Fruit fly (Drosophila melanogaster) whole organism, embryonic: ENCODE measurements around the gene CG7497.
A peak's percentile ranks its signal among the peaks of the same experiment; 100 is the strongest.

ENCODE experiments used
- BtbVII ChIP-seq: fragments of 200-800 bp; sonication (Bioruptor generic); optimal IDR thresholded peaks from 3 replicates; lab custom pipeline; 2017; ENCODE audit warnings: missing biosample characterization, mild to moderate bottlenecking, missing genetic modification characterization
- CG10543 ChIP-seq: fragments of 200-800 bp; sonication (Bioruptor generic); optimal IDR thresholded peaks from 3 replicates; lab custom pipeline; 2017; ENCODE audit warnings: missing biosample characterization, mild to moderate bottlenecking, missing genetic modification characterization, moderate library complexity
- CG11093 ChIP-seq: fragments of 200-800 bp; sonication (Bioruptor generic); IDR thresholded peaks from 3 replicates; pipeline ENCODE4 v1.3.6; 2022; ENCODE audit warnings: missing biosample characterization, missing genetic modification characterization
- CG12391 ChIP-seq: fragments of 200-800 bp; sonication (Bioruptor generic); optimal IDR thresholded peaks from 3 replicates; lab custom pipeline; 2018; ENCODE audit warnings: missing biosample characterization, mild to moderate bottlenecking, missing genetic modification characterization, moderate library complexity
- CG12744 ChIP-seq: fragments of 200-800 bp; sonication (Bioruptor generic); optimal IDR thresholded peaks from 2 replicates; lab custom pipeline; 2016; ENCODE audit warnings: missing biosample characterization, missing genetic modification characterization
- CG13775 ChIP-seq: fragments of 200-800 bp; sonication (Bioruptor generic); optimal IDR thresholded peaks from 3 replicates; lab custom pipeline; 2017; ENCODE audit warnings: missing biosample characterization, mild to moderate bottlenecking, missing genetic modification characterization
- CG14860 ChIP-seq: fragments of 200-800 bp; sonication (Bioruptor generic); IDR thresholded peaks from 3 replicates; pipeline ENCODE4 v1.3.6; 2022; ENCODE audit warnings: missing biosample characterization, missing genetic modification characterization; ENCODE audit not compliant: partially characterized antibody
- CG15514 ChIP-seq: fragments of 200-800 bp; sonication (Bioruptor generic); optimal IDR thresholded peaks from 3 replicates; lab custom pipeline; 2017; ENCODE audit warnings: missing biosample characterization, missing genetic modification characterization, mild to moderate bottlenecking, moderate library complexity, missing genetic modification reagents
- CG2120 ChIP-seq: fragments of 200-800 bp; sonication (Bioruptor generic); optimal IDR thresholded peaks from 3 replicates; lab custom pipeline; 2016; ENCODE audit warnings: missing biosample characterization, missing genetic modification characterization
- CG2678 ChIP-seq: fragments of 200-800 bp; sonication (Bioruptor generic); optimal IDR thresholded peaks from 3 replicates; lab custom pipeline; 2019; ENCODE audit warnings: missing biosample characterization, mild to moderate bottlenecking, missing genetic modification characterization, moderate library complexity
- CG2875 ChIP-seq: fragments of 200-800 bp; sonication (Bioruptor generic); optimal IDR thresholded peaks from 2 replicates; lab custom pipeline; 2017; ENCODE audit warnings: missing biosample characterization, mild to moderate bottlenecking, missing genetic modification characterization, missing genetic modification reagents
- CG30431 ChIP-seq: fragments of 200-800 bp; sonication (Bioruptor generic); optimal IDR thresholded peaks from 2 replicates; lab custom pipeline; 2017; ENCODE audit warnings: missing biosample characterization, missing genetic modification characterization
- CG3281 ChIP-seq: fragments of 200-800 bp; sonication (Bioruptor generic); optimal IDR thresholded peaks from 3 replicates; lab custom pipeline; 2017; ENCODE audit warnings: missing biosample characterization, mild to moderate bottlenecking, missing genetic modification characterization
- CG33213 ChIP-seq: fragments of 200-800 bp; sonication (Bioruptor generic); optimal IDR thresholded peaks from 3 replicates; lab custom pipeline; 2016; ENCODE audit warnings: missing biosample characterization, missing genetic modification characterization
- CG4617 ChIP-seq: fragments of 200-800 bp; sonication (Bioruptor generic); optimal IDR thresholded peaks from 3 replicates; lab custom pipeline; 2016; ENCODE audit warnings: missing biosample characterization, missing genetic modification characterization, borderline replicate concordance
- CG9932 ChIP-seq: fragments of 200-800 bp; sonication (Bioruptor generic); IDR thresholded peaks from 2 replicates; pipeline ENCODE4 v1.3.6; 2022; ENCODE audit warnings: missing biosample characterization, missing genetic modification characterization
- CHES-1-like ChIP-seq: fragments of 200-800 bp; sonication (Bioruptor generic); optimal IDR thresholded peaks from 2 replicates; lab custom pipeline; 2016; ENCODE audit warnings: missing biosample characterization, missing genetic modification characterization
- CoRest ChIP-seq: fragments of 200-800 bp; sonication (Bioruptor generic); optimal IDR thresholded peaks from 3 replicates; lab custom pipeline; 2018; ENCODE audit warnings: missing biosample characterization, mild to moderate bottlenecking, missing genetic modification characterization, moderate library complexity
- Dp ChIP-seq: fragments of 200-800 bp; sonication (Bioruptor generic); optimal IDR thresholded peaks from 2 replicates; lab custom pipeline; 2018; ENCODE audit warnings: missing biosample characterization, mild to moderate bottlenecking, missing genetic modification characterization, moderate library complexity
- Ets65A ChIP-seq: fragments of 200-800 bp; sonication (Bioruptor generic); peaks from one replicate; lab custom pipeline; 2016; ENCODE audit warnings: missing biosample characterization, missing genetic modification characterization
- Fer1 ChIP-seq: fragments of 200-800 bp; sonication (Bioruptor generic); optimal IDR thresholded peaks from 2 replicates; lab custom pipeline; 2017; ENCODE audit warnings: missing biosample characterization, mild to moderate bottlenecking, missing genetic modification characterization
- HLH4C ChIP-seq: fragments of 200-800 bp; sonication (Bioruptor generic); IDR thresholded peaks from 3 replicates; pipeline ENCODE4 v1.3.6; 2022; ENCODE audit warnings: missing biosample characterization, missing genetic modification characterization; ENCODE audit not compliant: partially characterized antibody
- HmgZ ChIP-seq: fragments of 200-800 bp; sonication (Bioruptor generic); optimal IDR thresholded peaks from 2 replicates; lab custom pipeline; 2018; ENCODE audit warnings: missing biosample characterization, mild to moderate bottlenecking, missing genetic modification characterization
- Lhr ChIP-seq: fragments of 200-800 bp; sonication (Bioruptor generic); optimal IDR thresholded peaks from 3 replicates; lab custom pipeline; 2017; ENCODE audit warnings: mild to moderate bottlenecking, missing biosample characterization, missing genetic modification reagents, missing genetic modification characterization
- Nf-YC ChIP-seq: fragments of 200-800 bp; optimal IDR thresholded peaks from 3 replicates; lab custom pipeline; 2019; ENCODE audit warnings: missing biosample characterization, mild to moderate bottlenecking, missing genetic modification characterization, moderate library complexity
- PHDP ChIP-seq: fragments of 200-800 bp; sonication (Bioruptor generic); optimal IDR thresholded peaks from 3 replicates; lab custom pipeline; 2018; ENCODE audit warnings: missing biosample characterization, mild to moderate bottlenecking, missing genetic modification characterization, moderate library complexity
- Rfx ChIP-seq: fragments of 200-800 bp; sonication (Bioruptor generic); IDR thresholded peaks from 2 replicates; pipeline ENCODE4 v1.3.6; 2022; ENCODE audit warnings: missing biosample characterization, missing genetic modification characterization
- Scr ChIP-seq: fragments of 200-800 bp; sonication (Bioruptor generic); IDR thresholded peaks from 2 replicates; pipeline ENCODE4 v1.3.6; 2022; ENCODE audit warnings: missing biosample characterization, missing genetic modification characterization; ENCODE audit not compliant: partially characterized antibody
- Spps ChIP-seq: fragments of 200-800 bp; sonication (Bioruptor generic); optimal IDR thresholded peaks from 2 replicates; lab custom pipeline; 2018; ENCODE audit warnings: missing biosample characterization, mild to moderate bottlenecking, missing genetic modification characterization
- amos ChIP-seq: fragments of 200-800 bp; sonication (Bioruptor generic); IDR thresholded peaks from 2 replicates; pipeline ENCODE4 v1.3.6; 2022; ENCODE audit warnings: missing biosample characterization, missing genetic modification characterization; ENCODE audit not compliant: partially characterized antibody
- croc ChIP-seq: fragments of 200-800 bp; sonication (Bioruptor generic); conservative IDR thresholded peaks from 3 replicates; pipeline ENCODE4 v1.3.6; 2022; ENCODE audit warnings: missing biosample characterization, missing genetic modification characterization
- dati ChIP-seq: fragments of 200-800 bp; sonication (Bioruptor generic); IDR thresholded peaks from 2 replicates; pipeline ENCODE4 v1.3.6; 2022; ENCODE audit warnings: missing biosample characterization, missing genetic modification characterization
- fd102C ChIP-seq: fragments of 200-800 bp; sonication (Bioruptor generic); optimal IDR thresholded peaks from 2 replicates; lab custom pipeline; 2018; ENCODE audit warnings: missing biosample characterization, mild to moderate bottlenecking, missing genetic modification characterization, moderate library complexity
- gsb ChIP-seq: fragments of 200-800 bp; sonication (Bioruptor generic); IDR thresholded peaks from 2 replicates; pipeline ENCODE4 v1.3.6; 2022; ENCODE audit warnings: missing biosample characterization, missing genetic modification characterization
- lab ChIP-seq: fragments of 200-800 bp; sonication (Bioruptor generic); optimal IDR thresholded peaks from 3 replicates; lab custom pipeline; 2017; ENCODE audit warnings: missing biosample characterization, missing genetic modification characterization, mild to moderate bottlenecking, moderate library complexity, missing genetic modification reagents
- lilli ChIP-seq: fragments of 200-800 bp; sonication (Bioruptor generic); optimal IDR thresholded peaks from 3 replicates; lab custom pipeline; 2016; ENCODE audit warnings: missing biosample characterization, missing genetic modification characterization
- mam ChIP-seq: fragments of 200-800 bp; sonication (Bioruptor generic); optimal IDR thresholded peaks from 3 replicates; lab custom pipeline; 2016; ENCODE audit warnings: missing biosample characterization, missing genetic modification characterization
- mirr ChIP-seq: fragments of 200-800 bp; sonication (Bioruptor generic); optimal IDR thresholded peaks from 3 replicates; lab custom pipeline; 2018; ENCODE audit warnings: missing biosample characterization, mild to moderate bottlenecking, missing genetic modification characterization
- nerfin-1 ChIP-seq: fragments of 200-800 bp; sonication (Bioruptor generic); optimal IDR thresholded peaks from 3 replicates; lab custom pipeline; 2019; ENCODE audit warnings: missing biosample characterization, mild to moderate bottlenecking, missing genetic modification characterization, moderate library complexity
- nmo ChIP-seq: fragments of 200-800 bp; sonication (Bioruptor generic); optimal IDR thresholded peaks from 2 replicates; lab custom pipeline; 2018; ENCODE audit warnings: missing biosample characterization, mild to moderate bottlenecking, missing genetic modification characterization, moderate library complexity
- oc ChIP-seq: fragments of 200-800 bp; sonication (Bioruptor generic); optimal IDR thresholded peaks from 2 replicates; lab custom pipeline; 2018; ENCODE audit warnings: missing biosample characterization, mild to moderate bottlenecking, missing genetic modification characterization, moderate library complexity
- onecut ChIP-seq: fragments of 200-800 bp; sonication (Bioruptor generic); IDR thresholded peaks from 2 replicates; pipeline ENCODE4 v1.3.6; 2022; ENCODE audit warnings: missing biosample characterization, missing genetic modification characterization
- sens ChIP-seq: fragments of 200-800 bp; sonication (Bioruptor generic); peaks from one replicate; lab custom pipeline; 2016; ENCODE audit warnings: missing biosample characterization, missing genetic modification characterization
- slbo ChIP-seq: fragments of 200-800 bp; sonication (Bioruptor generic); IDR thresholded peaks from 2 replicates; pipeline ENCODE4 v1.3.6; 2022; ENCODE audit warnings: missing biosample characterization, missing genetic modification characterization
- ttk ChIP-seq: fragments of 200-800 bp; sonication (Bioruptor generic); IDR thresholded peaks from 2 replicates; pipeline ENCODE4 v2.1.2; 2022; ENCODE audit warnings: missing biosample characterization, missing genetic modification characterization
- zen2 ChIP-seq: fragments of 200-800 bp; sonication (Bioruptor generic); IDR thresholded peaks from 3 replicates; pipeline ENCODE4 v1.3.6; 2022; ENCODE audit warnings: missing biosample characterization, missing genetic modification characterization; ENCODE audit not compliant: partially characterized antibody

CG7497 gene

DNA sequence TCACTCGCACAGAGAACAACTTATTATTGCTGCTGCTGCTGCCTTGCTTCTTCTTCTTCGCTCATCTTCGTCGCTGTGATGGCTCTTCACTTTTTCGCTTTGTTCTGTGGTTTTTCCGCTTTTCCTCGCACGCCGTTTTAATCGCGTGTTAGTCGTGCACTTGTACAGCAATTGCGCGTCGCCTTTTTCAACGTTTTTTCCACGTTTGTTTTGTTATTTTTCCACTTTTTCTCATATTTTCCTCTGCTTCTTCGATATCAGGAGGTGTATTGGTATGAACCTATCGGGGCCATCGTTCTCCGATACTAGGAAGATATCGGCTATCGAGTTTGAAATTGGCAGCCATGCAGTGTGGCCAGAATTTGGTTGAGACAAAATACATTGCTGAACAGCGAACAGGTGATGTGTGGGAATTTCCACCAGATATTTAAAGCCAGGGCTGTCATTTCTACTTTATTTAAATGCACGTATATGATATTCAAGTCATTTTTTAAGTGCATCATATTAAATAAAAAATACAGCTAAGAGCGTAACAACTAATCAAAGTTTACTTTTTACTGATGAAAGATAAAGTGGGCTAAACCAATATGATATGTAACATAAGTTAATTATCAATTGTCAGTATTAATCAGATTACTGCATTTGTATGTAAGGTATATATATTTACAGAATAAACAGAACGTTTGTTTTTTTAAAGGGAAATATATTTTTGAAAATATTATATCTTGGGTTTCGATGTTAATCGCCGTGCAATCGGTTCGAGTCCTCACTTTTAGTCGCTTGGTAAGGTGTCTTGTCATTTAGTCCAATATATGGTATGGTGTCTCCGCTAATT, 35.9 kb downstream of the CG7497 start, which contains the start of gene Crtc (continued):
- TF ChIP-seq CG4617 (GFP tag; lab: Kevin White, UChicago) (peak; percentile 90), CG14860 (GFP tag; lab: Robert Waterston, UW) (peak; percentile 76), CG30431 (no peak), Spps (tag; lab: Kevin White, UChicago) (no peak), nerfin-1 (tag; lab: Kevin White, UChicago) (peak; percentile 84), amos (GFP tag; lab: Robert Waterston, UW) (peak; percentile 81; the same call in 1 of the 2 replicates), croc (no peak), lilli (GFP tag; lab: Kevin White, UChicago) (peak; percentile 32), CG3281 (GFP tag; lab: Kevin White, UChicago) (peak; percentile 61), CoRest (tag; lab: Kevin White, UChicago) (peak; percentile 38), onecut (GFP tag; lab: Robert Waterston, UW) (0 out of 2 replicates have a peak, but pooled peaks have one; percentile 5), CG33213 (peak; percentile 46), slbo (GFP tag; lab: Robert Waterston, UW) (peak; percentile 40; the same call in 1 of the 2 replicates), Dp (GFP tag; lab: Kevin White, UChicago) (peak; percentile 76), CG13775 (GFP tag; lab: Kevin White, UChicago) (peak; percentile 23), CG12391 (tag; lab: Kevin White, UChicago) (peak; percentile 44), zen2 (GFP tag; lab: Robert Waterston, UW) (peak; percentile 26), fd102C (GFP tag; lab: Kevin White, UChicago) (no peak), CG11093 (GFP tag; lab: Robert Waterston, UW) (no peak), dati (GFP tag; lab: Robert Waterston, UW) (no peak), PHDP (tag; lab: Kevin White, UChicago) (peak; percentile 16), Lhr (peak; percentile 59), sens (peak; percentile 79), Scr (GFP tag; lab: Robert Waterston, UW) (peak; percentile 64), HLH4C (GFP tag; lab: Robert Waterston, UW) (peak; percentile 86), Nf-YC (peak; percentile 0), CG9932 (GFP tag; lab: Robert Waterston, UW) (peak; percentile 42), mam (GFP tag; lab: Kevin White, UChicago) (peak; percentile 21), CHES-1-like (GFP tag; lab: Kevin White, UChicago) (peak; percentile 37)

- peak; percentile 80 for TF ChIP-seq Ets65A (GFP tag; lab: Kevin White, UChicago)
- TF ChIP-seq nmo (GFP tag; lab: Kevin White, UChicago): no peak
Observed at dm6 chr3L:17671322-17671721, 38.1 kb downstream of the CG7497 start, which contains the start of gene CG34251. TSS of gene CG34251 (plus strand) at chr3L:17671622.

DNA sequence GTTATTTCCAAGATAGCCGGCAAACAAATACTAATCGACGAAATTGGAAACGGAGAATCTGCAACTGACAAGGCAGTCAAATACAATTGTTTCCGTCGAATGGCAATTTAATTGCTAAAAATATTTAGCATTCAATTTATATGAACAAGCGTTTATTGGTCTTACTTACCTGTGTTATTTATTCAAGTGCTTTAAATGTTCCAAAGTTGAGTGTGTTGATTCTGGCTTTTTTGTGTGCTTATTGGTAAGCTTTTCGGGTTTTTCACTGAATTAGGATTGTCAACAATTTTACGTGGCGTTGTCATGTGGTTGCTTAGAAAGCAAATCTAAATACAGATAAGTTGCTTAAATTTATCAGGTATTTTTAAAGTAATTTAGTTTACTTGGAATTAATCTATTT, 38.5 kb downstream of the CG7497 start:
- peak; percentile 10 for TF ChIP-seq CG2120 (GFP tag; lab: Kevin White, UChicago)
- TF ChIP-seq mirr (GFP tag; lab: Kevin White, UChicago): peak; percentile 1
- peak; percentile 55 for TF ChIP-seq Fer1
- TF ChIP-seq oc (tag; lab: Kevin White, UChicago): no peak
- no peak for TF ChIP-seq CG12744 (GFP tag; lab: Kevin White, UChicago)
- TF ChIP-seq gsb (GFP tag; lab: Robert Waterston, UW): no peak
- peak; percentile 32; the same call in 1 of the 2 replicates for TF ChIP-seq Rfx
- TF ChIP-seq lab (GFP tag; lab: Kevin White, UChicago): peak; percentile 67
- TF ChIP-seq CG2678 (tag; lab: Kevin White, UChicago): peak; percentile 4
- no peak for TF ChIP-seq CG2875 (GFP tag; lab: Kevin White, UChicago)
- no peak for TF ChIP-seq ttk (GFP tag; lab: Robert Waterston, UW)
- TF ChIP-seq CG10543 (GFP tag; lab: Kevin White, UChicago): peak; percentile 6
- peak; percentile 29 for TF ChIP-seq CG15514 (GFP tag; lab: Kevin White, UChicago)
- no peak for TF ChIP-seq HmgZ (tag; lab: Kevin White, UChicago)
- peak; percentile 45 for TF ChIP-seq BtbVII (GFP tag; lab: Kevin White, UChicago)
